Worm (Caenorhabditis elegans): ENCODE results near the gene T27A10.6.

DNA sequence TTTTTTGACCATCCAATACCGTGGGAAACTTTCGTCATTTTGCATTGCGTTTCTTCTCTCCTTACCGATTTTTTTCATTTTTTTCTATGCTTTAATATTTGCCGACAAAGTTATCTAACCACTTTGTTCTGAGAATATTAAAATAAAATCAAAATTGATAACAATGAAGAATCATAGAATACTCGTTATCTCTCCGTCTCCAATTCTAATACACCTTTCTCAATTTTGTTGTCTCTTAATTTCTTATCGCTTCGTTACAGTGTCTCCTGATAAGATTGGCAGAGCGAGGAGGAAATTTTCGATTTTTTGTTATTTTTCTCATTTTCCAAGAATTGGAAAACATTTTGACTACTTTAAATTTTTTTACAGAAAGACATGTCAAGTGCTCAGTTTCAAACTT lies 19.9 kb downstream of the T27A10.6 start, which contains the start of gene ckc-1:
- no peak for TF ChIP-seq ces-1 (GFP tag; optimal IDR thresholded peaks at IDR 0.05)
- TF ChIP-seq blmp-1 (tag; optimal IDR thresholded peaks at IDR 0.05): no peak
- TF ChIP-seq ceh-39 (tag; optimal IDR thresholded peaks at IDR 0.05): no peak
- TF ChIP-seq nhr-237 (tag; optimal IDR thresholded peaks at IDR 0.05): no peak
- no peak for TF ChIP-seq cnd-1 (tag; optimal IDR thresholded peaks at IDR 0.05)
- no peak for TF ChIP-seq lin-13 (tag; optimal IDR thresholded peaks at IDR 0.05)
- TF ChIP-seq zip-8 (tag; optimal IDR thresholded peaks at IDR 0.05): no peak
- no peak for TF ChIP-seq nhr-12 (tag; optimal IDR thresholded peaks at IDR 0.05)
- no peak for TF ChIP-seq unc-39 (tag; optimal IDR thresholded peaks at IDR 0.05)
- TF ChIP-seq pha-4 (tag; optimal IDR thresholded peaks at IDR 0.05): no peak
- TF ChIP-seq snpc-4 (tag; optimal IDR thresholded peaks at IDR 0.05): no peak
- TF ChIP-seq bed-3 (GFP tag; optimal IDR thresholded peaks at IDR 0.05): no peak
- no peak for TF ChIP-seq elt-3 (tag; optimal IDR thresholded peaks at IDR 0.05)
- TF ChIP-seq lsy-2 (tag; optimal IDR thresholded peaks at IDR 0.05): no peak

All from whole organism, mixed stage, embryonic.